Worm (Caenorhabditis elegans) whole organism, young adult: Measurements from ENCODE around the gene klp-18.

Experiments
- B0035.1 ChIP-seq: sonication (generic microtip); optimal IDR thresholded peaks from 2 replicates; lab custom pipeline; 2016; ENCODE audit warnings: missing genetic modification characterization, mild to moderate bottlenecking, missing compliant biosample characterization, missing genotype, missing genetic modification reagents
- D2030.7 ChIP-seq: fragments of 200-800 bp; sonication (Bioruptor generic); IDR thresholded peaks from 2 replicates; pipeline ENCODE4 v1.3.6; 2022; ENCODE audit warnings: missing genetic modification reagents, missing genetic modification characterization, missing compliant biosample characterization
- F57C9.4 ChIP-seq: sonication (generic microtip); optimal IDR thresholded peaks from 2 replicates; lab custom pipeline; 2017; ENCODE audit warnings: mild to moderate bottlenecking, missing genetic modification characterization, missing compliant biosample characterization
- Y67H2A.10 ChIP-seq: fragments of 200-800 bp; sonication (Bioruptor generic); conservative IDR thresholded peaks from 2 replicates; pipeline ENCODE4 v1.3.6; 2022; ENCODE audit warnings: missing genetic modification reagents, missing genetic modification characterization, missing compliant biosample characterization
- akir-1 ChIP-seq: fragments of 200-800 bp; sonication (Bioruptor generic); optimal IDR thresholded peaks from 2 replicates; lab custom pipeline; 2018; ENCODE audit warnings: mild to moderate bottlenecking, missing genetic modification characterization, moderate library complexity, missing compliant biosample characterization
- ama-1 ChIP-seq, 3 experiments: fragments of 150-350 bp in 1 of 3; sonication (generic microtip) in 2 of 3; optimal IDR thresholded peaks; 2 replicates each; lab custom pipeline; 2014 to 2018; ENCODE audit warnings: missing biosample characterization in 2 of 3, missing genetic modification characterization in 2 of 3, missing genetic modification reagents in 2 of 3
- aptf-2 ChIP-seq: fragments of 200-800 bp; sonication (Bioruptor generic); conservative IDR thresholded peaks from 2 replicates; pipeline ENCODE4 v1.3.6; 2022; ENCODE audit warnings: missing genetic modification reagents, missing genetic modification characterization, missing compliant biosample characterization
- aptf-3 ChIP-seq: fragments of 200-800 bp; sonication (Bioruptor generic); IDR thresholded peaks from 2 replicates; pipeline ENCODE4 v1.3.6; 2022; ENCODE audit warnings: missing genetic modification characterization, missing compliant biosample characterization
- atf-7 ChIP-seq: sonication (generic microtip); optimal IDR thresholded peaks from 2 replicates; lab custom pipeline; 2017; ENCODE audit warnings: mild to moderate bottlenecking, missing genetic modification characterization, missing compliant biosample characterization
- athp-1 ChIP-seq: sonication (generic microtip); optimal IDR thresholded peaks from 2 replicates; lab custom pipeline; 2017; ENCODE audit warnings: mild to moderate bottlenecking, missing genetic modification characterization, missing compliant biosample characterization
- attf-3 ChIP-seq: fragments of 200-800 bp; sonication (Bioruptor generic); conservative IDR thresholded peaks from 2 replicates; pipeline ENCODE4 v1.3.6; 2022; ENCODE audit warnings: missing genetic modification reagents, missing genetic modification characterization, missing compliant biosample characterization
- cebp-1 ChIP-seq, 2 experiments: fragments of 200-800 bp in 1 of 2; sonication (Bioruptor generic) in 1 of 2; sonication (generic microtip) in 1 of 2; IDR thresholded peaks in 1 of 2; optimal IDR thresholded peaks in 1 of 2; 2 replicates each; pipeline versions ENCODE4 v1.3.6 to Lab custom; 2017 to 2022; ENCODE audit warnings: missing compliant biosample characterization in 2 of 2, missing genetic modification characterization in 2 of 2, mild to moderate bottlenecking in 1 of 2, missing genetic modification reagents in 1 of 2, moderate library complexity in 1 of 2
- cebp-2 ChIP-seq: fragments of 200-800 bp; sonication (Bioruptor generic); IDR thresholded peaks from 2 replicates; pipeline ENCODE4 v1.3.6; 2022; ENCODE audit warnings: missing genetic modification characterization, missing compliant biosample characterization
- ceh-100 ChIP-seq: fragments of 200-800 bp; sonication (Bioruptor generic); IDR thresholded peaks from 2 replicates; pipeline ENCODE4 v1.3.6; 2022; ENCODE audit warnings: missing genetic modification reagents, missing genetic modification characterization, missing compliant biosample characterization
- ceh-27 ChIP-seq: fragments of 200-800 bp; sonication (Bioruptor generic); optimal IDR thresholded peaks from 2 replicates; lab custom pipeline; 2018; ENCODE audit warnings: mild to moderate bottlenecking, missing genetic modification characterization, moderate library complexity, missing compliant biosample characterization
- ceh-58 ChIP-seq: fragments of 200-800 bp; sonication (Bioruptor generic); IDR thresholded peaks from 2 replicates; pipeline ENCODE4 v1.3.6; 2022; ENCODE audit warnings: missing genetic modification characterization, missing compliant biosample characterization
- dox-1 ChIP-seq: fragments of 200-800 bp; sonication (Bioruptor generic); IDR thresholded peaks from 2 replicates; pipeline ENCODE4 v1.3.6; 2022; ENCODE audit warnings: missing genetic modification reagents, missing genetic modification characterization, missing compliant biosample characterization
- dpl-1 ChIP-seq: fragments of 150-350 bp; optimal IDR thresholded peaks from 2 replicates; lab custom pipeline; 2014; ENCODE audit warnings: missing biosample characterization, missing genetic modification reagents, missing genetic modification characterization
- egl-44 ChIP-seq: fragments of 200-800 bp; sonication (Bioruptor generic); IDR thresholded peaks from 2 replicates; pipeline ENCODE4 v1.3.6; 2022; ENCODE audit warnings: missing genetic modification reagents, missing genetic modification characterization, missing compliant biosample characterization
- ets-4 ChIP-seq: fragments of 200-800 bp; sonication (Bioruptor generic); optimal IDR thresholded peaks from 2 replicates; lab custom pipeline; 2018; ENCODE audit warnings: mild to moderate bottlenecking, missing genetic modification characterization, missing compliant biosample characterization
- fkh-3 ChIP-seq: sonication (generic microtip); optimal IDR thresholded peaks from 2 replicates; lab custom pipeline; 2016; ENCODE audit warnings: mild to moderate bottlenecking, missing genetic modification characterization, missing compliant biosample characterization
- hlh-26 ChIP-seq: fragments of 200-800 bp; sonication (Bioruptor generic); conservative IDR thresholded peaks from 2 replicates; pipeline ENCODE4 v1.3.6; 2022; ENCODE audit warnings: missing genetic modification reagents, missing genetic modification characterization, missing compliant biosample characterization
- hmg-1.2 ChIP-seq: fragments of 200-800 bp; sonication (Bioruptor generic); IDR thresholded peaks from 2 replicates; pipeline ENCODE4 v1.3.6; 2022; ENCODE audit warnings: missing genetic modification reagents, missing genetic modification characterization, missing compliant biosample characterization
- lin-54 ChIP-seq: fragments of 200-800 bp; sonication (Bioruptor generic); optimal IDR thresholded peaks from 2 replicates; lab custom pipeline; 2018; ENCODE audit warnings: mild to moderate bottlenecking, missing genetic modification characterization, missing compliant biosample characterization
- lsy-27 ChIP-seq: sonication (generic microtip); optimal IDR thresholded peaks from 2 replicates; lab custom pipeline; 2017; ENCODE audit warnings: missing genetic modification characterization, mild to moderate bottlenecking, missing compliant biosample characterization, antibody characterized with exemption, missing genotype, borderline replicate concordance; ENCODE audit not compliant: insufficient read depth
- madf-3 ChIP-seq: fragments of 200-800 bp; sonication (Bioruptor generic); IDR thresholded peaks from 2 replicates; pipeline ENCODE4 v1.3.6; 2022; ENCODE audit warnings: missing genetic modification reagents, missing genetic modification characterization, missing compliant biosample characterization
- mes-4 ChIP-seq: sonication (generic microtip); optimal IDR thresholded peaks from 2 replicates; lab custom pipeline; 2016; ENCODE audit warnings: missing genotype, missing genetic modification characterization, missing compliant biosample characterization
- nhr-80 ChIP-seq: sonication (generic microtip); optimal IDR thresholded peaks from 2 replicates; lab custom pipeline; 2016; ENCODE audit warnings: missing genetic modification characterization, missing compliant biosample characterization
- rec-8 ChIP-seq, 2 experiments: sonication (generic microtip); optimal IDR thresholded peaks; 2 replicates each; lab custom pipeline; 2016; ENCODE audit warnings: mild to moderate bottlenecking in 2 of 2, missing genetic modification characterization in 2 of 2, missing genetic modification reagents in 2 of 2, missing genotype in 2 of 2, missing biosample characterization in 1 of 2, missing compliant biosample characterization in 1 of 2, moderate library complexity in 1 of 2
- snpc-1.3 ChIP-seq: sonication (generic microtip); optimal IDR thresholded peaks from 2 replicates; lab custom pipeline; 2017; ENCODE audit warnings: missing genetic modification characterization, mild to moderate bottlenecking, missing compliant biosample characterization, antibody characterized with exemption, moderate library complexity, missing genotype, missing genetic modification reagents; ENCODE audit not compliant: insufficient read depth
- snpc-4 ChIP-seq, 5 experiments: fragments of 150-350 bp in 1 of 5; sonication (generic microtip) in 4 of 5; optimal IDR thresholded peaks; 2 replicates each; lab custom pipeline; 2014 to 2018; ENCODE audit warnings: missing genetic modification characterization in 5 of 5, missing biosample characterization in 3 of 5, antibody characterized with exemption in 2 of 5, mild to moderate bottlenecking in 2 of 5, missing compliant biosample characterization in 2 of 5, missing genotype in 2 of 5, moderate library complexity in 2 of 5, missing genetic modification reagents in 1 of 5
- somi-1 ChIP-seq: fragments of 200-800 bp; sonication (Bioruptor generic); optimal IDR thresholded peaks from 2 replicates; lab custom pipeline; 2018; ENCODE audit warnings: mild to moderate bottlenecking, missing genetic modification characterization, missing compliant biosample characterization
- unc-62 ChIP-seq: fragments of 150-350 bp; optimal IDR thresholded peaks from 2 replicates; lab custom pipeline; 2014; ENCODE audit warnings: missing biosample characterization, missing genetic modification reagents, missing genetic modification characterization
- ztf-26 ChIP-seq: sonication (generic microtip); optimal IDR thresholded peaks from 2 replicates; lab custom pipeline; 2017; ENCODE audit warnings: missing genetic modification characterization, missing compliant biosample characterization

The klp-18 gene

ce11 chrIV:7023858-7024257, 16.2 kb upstream of the klp-18 start, which contains the start of gene adah-1:
TSS of gene adah-1 (plus strand) at chrIV:7024211.
- no peak for TF ChIP-seq aptf-3 (GFP tag; lab: Robert Waterston, UW)
- TF ChIP-seq rec-8 (tag; optimal IDR thresholded peaks at IDR 0.05; lab: Kevin White, UChicago): no peak
- TF ChIP-seq ztf-26 (tag; lab: Kevin White, UChicago): no peak
- no peak for TF ChIP-seq unc-62 (GFP tag; lab: Kevin White, UChicago)
- TF ChIP-seq lsy-27 (tag; lab: Kevin White, UChicago): no peak
- no peak for TF ChIP-seq ets-4
- TF ChIP-seq attf-3 (GFP tag; lab: Robert Waterston, UW): no peak
- no peak for TF ChIP-seq atf-7 (tag; lab: Kevin White, UChicago)
- TF ChIP-seq lin-54 (GFP tag; lab: Kevin White, UChicago): no peak
- TF ChIP-seq athp-1 (tag; lab: Kevin White, UChicago): no peak
- no peak for TF ChIP-seq egl-44 (GFP tag; lab: Robert Waterston, UW)
- TF ChIP-seq mes-4 (tag; lab: Kevin White, UChicago): no peak
- TF ChIP-seq somi-1: no peak
- no peak for TF ChIP-seq ceh-58
- TF ChIP-seq akir-1: no peak

DNA sequence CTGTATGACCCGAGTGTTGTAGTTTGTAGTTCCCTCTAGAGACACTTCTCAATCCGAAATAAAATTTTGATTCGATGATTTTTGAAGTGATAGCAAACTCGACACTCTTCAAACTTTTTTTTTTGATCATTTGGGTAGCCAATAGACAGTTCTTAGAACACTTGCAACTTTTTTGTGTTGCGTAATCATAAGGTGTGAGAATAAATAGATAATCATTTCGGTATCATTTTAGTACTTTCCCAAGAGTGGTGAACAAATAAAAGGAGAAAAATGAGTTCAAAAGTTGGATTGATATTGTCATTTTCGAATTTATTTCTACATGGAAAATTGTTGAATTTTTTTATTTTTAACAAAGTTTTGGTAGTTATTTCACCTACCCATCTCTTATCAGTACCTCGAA, 15.2 kb upstream of the klp-18 start:
- TF ChIP-seq lin-54 (GFP tag; lab: Kevin White, UChicago) (no peak), nhr-80 (peak; percentile 20)

DNA sequence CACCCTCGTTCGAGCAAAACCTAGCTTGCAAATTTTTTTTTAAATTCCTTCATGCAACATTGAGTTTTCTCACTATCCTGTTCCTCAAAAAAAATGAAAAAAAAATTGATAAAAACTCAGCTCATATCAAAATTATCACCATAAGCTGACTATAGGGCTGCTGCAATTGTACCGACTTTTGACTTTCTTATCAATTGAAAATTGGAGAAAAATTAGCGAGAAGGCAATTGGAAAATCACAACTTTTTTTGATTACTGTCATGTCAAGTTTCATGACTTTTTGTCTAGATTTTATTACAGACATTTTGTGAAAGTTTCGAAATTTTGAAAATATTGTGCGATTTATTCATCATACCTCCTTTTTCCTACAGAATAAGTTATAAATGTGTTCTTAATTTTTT, 14.2 kb upstream of the klp-18 start:
- TF ChIP-seq nhr-80 (peak; percentile 79), B0035.1 (tag; lab: Kevin White, UChicago) (no peak)

DNA sequence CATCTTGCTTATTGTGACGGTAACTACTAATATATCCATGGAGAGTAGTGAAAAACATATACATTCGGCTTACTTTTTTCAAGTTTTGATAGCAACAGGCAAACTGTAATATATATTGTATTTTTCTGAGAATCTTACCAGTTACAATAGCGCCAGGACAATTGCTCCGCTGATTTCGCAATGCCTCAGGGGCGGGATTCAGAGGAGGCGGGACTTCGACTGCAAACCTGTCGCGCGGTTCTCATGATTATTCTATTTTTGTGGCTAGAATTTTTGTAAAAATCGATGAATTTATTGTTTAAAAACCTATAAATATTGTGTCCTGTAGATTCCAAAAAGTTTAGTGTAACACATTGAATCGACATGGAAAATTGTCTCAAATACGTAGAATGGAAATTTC, 9.0 kb upstream of the klp-18 start:
- no peak for TF ChIP-seq cebp-1 (GFP tag; IDR thresholded peaks at IDR 0.05; lab: Robert Waterston, UW)
- peak; percentile 86 for TF ChIP-seq cebp-1 (tag; optimal IDR thresholded peaks at IDR 0.05; lab: Kevin White, UChicago)
- TF ChIP-seq snpc-4 (GFP tag; optimal IDR thresholded peaks at IDR 0.05; lab: Kevin White, UChicago): no peak
- no peak for TF ChIP-seq snpc-4 (tag; optimal IDR thresholded peaks at IDR 0.05; lab: Kevin White, UChicago)

ce11 chrIV:7032459-7032858, 7.6 kb upstream of the klp-18 start, which contains the start of gene C06G3.8:
TSS of gene C06G3.8 (minus strand) at chrIV:7032559.
- no peak for TF ChIP-seq F57C9.4
- TF ChIP-seq Y67H2A.10 (GFP tag; lab: Robert Waterston, UW): no peak
- no peak for TF ChIP-seq hmg-1.2 (GFP tag; lab: Robert Waterston, UW)
- no peak for TF ChIP-seq madf-3 (GFP tag; lab: Robert Waterston, UW)
- TF ChIP-seq dpl-1 (GFP tag; lab: Kevin White, UChicago): no peak
- TF ChIP-seq hlh-26 (GFP tag; lab: Robert Waterston, UW): no peak
- no peak for TF ChIP-seq fkh-3 (tag; lab: Kevin White, UChicago)
- TF ChIP-seq D2030.7 (GFP tag; lab: Robert Waterston, UW): no peak
- TF ChIP-seq ceh-100: no peak
- TF ChIP-seq ceh-27 (GFP tag; lab: Kevin White, UChicago): no peak
- no peak for TF ChIP-seq dox-1 (GFP tag; lab: Robert Waterston, UW)
- TF ChIP-seq snpc-1.3 (tag; lab: Kevin White, UChicago): no peak
- no peak for TF ChIP-seq aptf-2 (GFP tag; lab: Robert Waterston, UW)
- no peak for TF ChIP-seq cebp-2 (GFP tag; lab: Robert Waterston, UW)
- no peak for TF ChIP-seq ama-1 (optimal IDR thresholded peaks at IDR 0.05; lab: Kevin White, UChicago)
- no peak for TF ChIP-seq ama-1 (GFP tag; optimal IDR thresholded peaks at IDR 0.05; lab: Kevin White, UChicago)
